Worm (Caenorhabditis elegans) whole organism, L4/young adult: ENCODE data around the gene W04E12.9.

Experiments
- dao-5 ChIP-seq: sonication (generic microtip); optimal IDR thresholded peaks from 2 replicates; lab custom pipeline; 2016; ENCODE audit warnings: missing genotype, missing genetic modification characterization, moderate library complexity, missing compliant biosample characterization
- him-1 ChIP-seq: sonication (generic microtip); optimal IDR thresholded peaks from 2 replicates; lab custom pipeline; 2016; ENCODE audit warnings: missing genotype, missing genetic modification reagents, missing genetic modification characterization, missing compliant biosample characterization

- no peak for TF ChIP-seq him-1 (tag; lab: Kevin White, UChicago)
- TF ChIP-seq dao-5: no peak
Measured at ce11 chrV:19738117-19738516, 18.2 kb upstream of the W04E12.9 start, which contains the start of gene fbxa-131.
